Fruit fly (Drosophila melanogaster): Measurements from ENCODE around the gene CG4558.
A peak's percentile ranks its signal among the peaks of the same experiment; 100 is the strongest.

CG4558 gene

dm6 chrX:6866040-6866439 lies 16.5 kb downstream of the CG4558 start:
- TF ChIP-seq tj (GFP tag; optimal IDR thresholded peaks at IDR 0.05) (peak; percentile 41), ovo (GFP tag; optimal IDR thresholded peaks at IDR 0.05) (peak; percentile 48), toe (GFP tag; optimal IDR thresholded peaks at IDR 0.05) (no peak), pad (GFP tag; optimal IDR thresholded peaks at IDR 0.05) (peak; percentile 79), Mnt (GFP tag; optimal IDR thresholded peaks at IDR 0.05) (peak; percentile 53), cic (GFP tag; optimal IDR thresholded peaks at IDR 0.05) (peak; percentile 27)

DNA sequence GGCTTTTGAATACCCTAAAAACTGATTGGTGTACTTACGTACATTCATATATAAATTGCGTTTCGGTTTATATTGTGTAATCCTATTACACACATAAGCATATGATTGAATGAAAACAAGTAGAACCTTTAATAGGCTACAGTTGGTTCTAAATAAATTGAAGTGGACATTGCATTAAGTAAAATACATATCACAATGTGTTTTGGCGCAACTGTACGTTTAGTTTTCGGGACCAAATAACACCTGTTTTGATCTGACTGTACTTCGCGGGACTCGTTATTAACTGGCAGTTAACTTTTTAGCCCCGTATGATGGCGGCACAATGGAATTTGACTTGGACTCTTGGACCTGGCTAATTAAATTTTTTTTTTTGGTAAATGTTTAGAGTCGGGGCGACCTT lies 17.2 kb downstream of the CG4558 start:
- peak; percentile 2 for TF ChIP-seq CG5204 (GFP tag; optimal IDR thresholded peaks at IDR 0.05)
- TF ChIP-seq CG11617 (GFP tag; optimal IDR thresholded peaks at IDR 0.05), result no peak
- no peak for TF ChIP-seq Hr96 (GFP tag; optimal IDR thresholded peaks at IDR 0.05)
- TF ChIP-seq ovo (GFP tag; optimal IDR thresholded peaks at IDR 0.05), result no peak
- TF ChIP-seq cnc (optimal IDR thresholded peaks at IDR 0.05), result no peak
- TF ChIP-seq kay (GFP tag; ENCODE audit: borderline replicate concordance), result no peak

DNA sequence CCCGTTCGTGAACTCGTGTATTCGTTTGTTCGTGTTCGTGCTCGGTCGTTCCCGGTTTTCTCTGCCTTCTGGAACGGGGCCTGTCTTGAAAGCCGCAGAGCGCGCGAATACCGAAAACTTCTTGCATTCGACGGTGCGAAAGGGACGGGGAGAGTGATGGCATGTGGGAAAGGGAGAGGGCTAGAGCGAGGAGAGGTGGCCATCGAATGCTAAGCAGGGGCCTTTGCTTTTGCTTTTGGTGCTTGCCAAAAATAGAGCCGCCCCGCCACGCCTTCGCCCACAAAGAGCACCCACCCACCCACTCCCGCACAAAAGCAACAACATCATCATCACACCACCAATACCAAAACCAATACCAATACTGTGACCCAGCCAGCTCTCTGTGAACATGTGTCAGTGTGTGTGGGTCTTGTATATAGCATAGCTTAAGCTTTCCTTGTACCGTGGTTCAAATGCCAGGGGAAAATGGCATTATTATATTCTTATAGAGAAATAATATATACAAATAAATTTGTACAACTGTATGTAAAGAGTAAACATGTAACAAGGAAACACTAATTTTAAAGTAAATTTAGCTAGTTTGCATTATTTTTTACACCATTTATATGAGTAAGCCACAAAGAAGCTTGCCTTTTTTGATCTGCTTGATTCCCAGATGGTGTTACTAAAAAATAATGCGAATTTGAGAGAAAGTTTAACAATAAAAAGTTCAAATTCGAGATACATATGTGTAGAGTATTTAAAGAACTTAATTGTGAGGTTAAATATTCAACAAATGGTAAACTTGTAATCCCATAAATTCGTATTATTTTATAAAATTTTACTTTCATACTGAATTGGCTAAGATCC lies 17.8 kb downstream of the CG4558 start, which contains the start of gene CG14434:
Gene CG14434, minus strand, starts transcription at position 20 of the 849 bp plus-strand sequence.
- TF ChIP-seq CG7101 (tag; optimal IDR thresholded peaks at IDR 0.05), result peak; percentile 44
- peak; percentile 2 for TF ChIP-seq CG33017 (tag; optimal IDR thresholded peaks at IDR 0.05)
- TF ChIP-seq cic (GFP tag; optimal IDR thresholded peaks at IDR 0.05), result no peak
- peak; percentile 43 for TF ChIP-seq CG14711 (tag; optimal IDR thresholded peaks at IDR 0.05)
- peak; percentile 68 for TF ChIP-seq CG5204 (GFP tag; optimal IDR thresholded peaks at IDR 0.05)
- no peak for TF ChIP-seq ovo (GFP tag; optimal IDR thresholded peaks at IDR 0.05)
- TF ChIP-seq pad (GFP tag; optimal IDR thresholded peaks at IDR 0.05), result peak; percentile 43
- TF ChIP-seq CG7045 (GFP tag; optimal IDR thresholded peaks at IDR 0.05), result peak; percentile 65
- peak; percentile 39 for TF ChIP-seq Crg-1 (GFP tag; optimal IDR thresholded peaks at IDR 0.05)
- peak; percentile 20 for TF ChIP-seq bab1 (GFP tag; optimal IDR thresholded peaks at IDR 0.05)
- TF ChIP-seq Mnt (GFP tag; optimal IDR thresholded peaks at IDR 0.05), result no peak
- TF ChIP-seq CG12768 (GFP tag; optimal IDR thresholded peaks at IDR 0.05), result no peak
- peak; percentile 82 for TF ChIP-seq CG11617 (GFP tag; optimal IDR thresholded peaks at IDR 0.05)
- TF ChIP-seq Hr96 (GFP tag; optimal IDR thresholded peaks at IDR 0.05), result peak; percentile 34
- no peak for TF ChIP-seq Clk (GFP tag; optimal IDR thresholded peaks at IDR 0.05)
- peak; percentile 20 for TF ChIP-seq CG1620 (GFP tag; optimal IDR thresholded peaks at IDR 0.05)
- peak; percentile 48 for TF ChIP-seq kay (GFP tag; ENCODE audit: borderline replicate concordance)
- TF ChIP-seq toe (GFP tag; optimal IDR thresholded peaks at IDR 0.05), result peak; percentile 53
- TF ChIP-seq tj (GFP tag; optimal IDR thresholded peaks at IDR 0.05), result peak; percentile 4
- TF ChIP-seq cnc (optimal IDR thresholded peaks at IDR 0.05), result no peak

DNA sequence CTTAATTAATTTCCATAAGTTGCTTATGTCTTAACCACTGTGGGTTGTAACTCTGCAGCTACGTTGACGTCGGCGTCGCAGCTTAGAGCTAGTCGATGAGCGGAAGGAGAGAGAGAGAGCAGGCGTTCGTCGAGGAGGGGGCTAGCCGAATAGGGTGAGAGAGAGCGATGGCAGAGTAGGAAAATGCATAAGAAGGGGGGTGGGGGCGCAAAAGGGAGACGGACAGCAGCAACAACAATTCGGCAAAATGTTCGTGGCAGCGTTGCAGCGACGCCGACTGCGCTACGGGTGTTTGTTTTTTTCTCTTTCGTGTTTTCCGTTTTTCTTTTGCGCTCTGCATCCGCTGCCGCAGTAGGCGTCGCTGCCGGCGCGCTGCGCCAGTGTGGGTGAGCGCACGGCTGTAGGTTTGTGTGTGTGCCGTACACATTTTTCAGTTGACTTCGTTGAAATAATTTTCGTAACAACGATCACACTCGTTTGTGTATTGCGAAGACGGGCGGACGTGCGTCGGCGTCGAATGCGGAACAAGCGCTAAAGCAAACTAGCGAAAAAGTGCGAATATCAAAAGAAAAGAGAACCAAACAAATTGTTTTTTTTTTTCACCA lies 18.6 kb downstream of the CG4558 start:
- TF ChIP-seq toe (GFP tag; optimal IDR thresholded peaks at IDR 0.05) (no peak), Hr96 (GFP tag; optimal IDR thresholded peaks at IDR 0.05) (no peak), pad (GFP tag; optimal IDR thresholded peaks at IDR 0.05) (peak; percentile 3), CG7045 (GFP tag; optimal IDR thresholded peaks at IDR 0.05) (no peak), Mnt (GFP tag; optimal IDR thresholded peaks at IDR 0.05) (peak; percentile 54), CG1620 (GFP tag; optimal IDR thresholded peaks at IDR 0.05) (no peak), cic (GFP tag; optimal IDR thresholded peaks at IDR 0.05) (peak; percentile 62), tj (GFP tag; optimal IDR thresholded peaks at IDR 0.05) (peak; percentile 37), bab1 (GFP tag; optimal IDR thresholded peaks at IDR 0.05) (peak; percentile 11)

DNA sequence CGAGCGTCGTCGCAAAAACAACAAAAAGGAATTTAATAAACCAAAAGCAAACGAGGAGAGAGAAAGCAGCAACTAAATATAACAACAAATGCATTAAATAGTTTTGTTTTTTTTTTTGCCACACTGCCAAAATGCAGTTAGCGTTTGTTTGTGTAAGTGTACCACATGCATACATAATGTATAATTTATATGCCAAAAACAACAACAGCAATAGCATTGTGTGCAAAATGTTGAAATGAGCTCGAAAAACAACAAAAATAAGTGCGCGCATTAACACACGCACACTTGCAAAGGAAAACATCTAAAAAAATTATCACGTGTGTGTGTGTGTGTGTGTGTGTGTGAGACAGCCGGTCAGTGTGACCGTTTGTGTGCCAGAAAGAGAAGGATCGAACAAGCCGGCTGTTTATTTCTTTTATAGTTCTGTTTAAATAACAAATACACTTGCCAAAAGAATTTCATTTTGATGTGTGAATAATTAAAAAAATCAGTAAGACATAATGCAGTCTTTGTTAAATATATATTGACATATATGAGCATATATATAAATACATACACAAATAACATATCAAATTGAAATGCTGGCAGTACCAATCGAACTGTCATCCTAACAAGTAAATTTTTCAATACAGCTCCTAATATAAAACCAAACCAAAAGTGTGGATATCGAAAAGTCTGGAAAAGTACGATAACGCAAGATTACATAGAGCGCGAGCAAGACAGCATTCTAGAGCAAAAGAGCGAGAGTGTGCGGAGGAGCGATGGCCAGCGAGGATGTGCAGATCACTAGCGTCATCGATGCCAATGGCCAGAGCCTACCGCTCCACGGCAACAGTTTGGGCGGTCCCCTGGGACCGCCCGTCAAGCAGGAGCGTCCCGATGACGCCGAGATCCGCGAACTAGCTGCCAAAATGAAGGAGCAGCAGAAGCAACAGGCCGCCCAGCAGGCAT lies 19.3 kb downstream of the CG4558 start:
- no peak for TF ChIP-seq pad (GFP tag; optimal IDR thresholded peaks at IDR 0.05)
- TF ChIP-seq CG11617 (GFP tag; optimal IDR thresholded peaks at IDR 0.05), result peak; percentile 35
- TF ChIP-seq kay (GFP tag; ENCODE audit: borderline replicate concordance), result peak; percentile 72

dm6 chrX:6869770-6870404 lies 20.3 kb downstream of the CG4558 start:
- no peak for TF ChIP-seq Crg-1 (GFP tag; optimal IDR thresholded peaks at IDR 0.05)
- no peak for TF ChIP-seq CG5204 (GFP tag; optimal IDR thresholded peaks at IDR 0.05)
- no peak for TF ChIP-seq CG7101 (tag; optimal IDR thresholded peaks at IDR 0.05)
- no peak for TF ChIP-seq Mnt (GFP tag; optimal IDR thresholded peaks at IDR 0.05)
- TF ChIP-seq toe (GFP tag; optimal IDR thresholded peaks at IDR 0.05), result no peak
- TF ChIP-seq Hr96 (GFP tag; optimal IDR thresholded peaks at IDR 0.05), result no peak
- no peak for TF ChIP-seq cic (GFP tag; optimal IDR thresholded peaks at IDR 0.05)
- TF ChIP-seq Clk (GFP tag; optimal IDR thresholded peaks at IDR 0.05), result no peak
- TF ChIP-seq cnc (optimal IDR thresholded peaks at IDR 0.05), result no peak
- no peak for TF ChIP-seq CG1620 (GFP tag; optimal IDR thresholded peaks at IDR 0.05)
- no peak for TF ChIP-seq CG14711 (tag; optimal IDR thresholded peaks at IDR 0.05)
- no peak for TF ChIP-seq pad (GFP tag; optimal IDR thresholded peaks at IDR 0.05)
- no peak for TF ChIP-seq CG33017 (tag; optimal IDR thresholded peaks at IDR 0.05)
- TF ChIP-seq CG12768 (GFP tag; optimal IDR thresholded peaks at IDR 0.05), result no peak
- TF ChIP-seq bab1 (GFP tag; optimal IDR thresholded peaks at IDR 0.05), result no peak
- no peak for TF ChIP-seq CG11617 (GFP tag; optimal IDR thresholded peaks at IDR 0.05)
- no peak for TF ChIP-seq CG7045 (GFP tag; optimal IDR thresholded peaks at IDR 0.05)
- no peak for TF ChIP-seq kay (GFP tag; ENCODE audit: borderline replicate concordance)
